Fruit fly (Drosophila melanogaster): ENCODE results near the gene Sb.

The Sb gene

DNA sequence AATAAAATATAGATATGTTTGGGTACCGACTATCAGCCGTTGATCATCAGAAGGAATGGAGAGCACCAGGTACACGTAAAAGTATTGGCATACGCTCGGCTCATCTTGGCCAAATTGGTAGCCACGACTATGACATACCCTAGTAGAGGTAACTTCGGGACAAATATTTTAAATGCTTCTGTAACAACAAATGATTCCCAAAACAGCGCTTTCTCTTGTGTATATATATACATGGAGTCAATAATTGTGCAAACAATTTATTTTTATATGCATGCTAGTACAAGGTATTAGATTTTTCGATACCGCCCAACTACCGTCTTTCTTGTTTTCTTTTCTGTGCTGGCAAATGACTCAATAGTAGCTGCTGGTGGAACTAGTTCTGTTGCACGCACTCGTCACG is 3.5 kb downstream of the Sb start (continued):
- TF ChIP-seq CG16779 (tag; optimal IDR thresholded peaks at IDR 0.05) (peak; percentile 52), svp (GFP tag) (no peak), CG34406 (GFP tag; optimal IDR thresholded peaks at IDR 0.05) (peak; percentile 14), CG3032 (tag; optimal IDR thresholded peaks at IDR 0.05) (peak; percentile 45), Hr4 (GFP tag; optimal IDR thresholded peaks at IDR 0.05) (peak; percentile 71), Sox14 (GFP tag; optimal IDR thresholded peaks at IDR 0.05) (peak; percentile 80), Gug (GFP tag; IDR thresholded peaks at IDR 0.05) (peak; percentile 80), Hr38 (GFP tag; optimal IDR thresholded peaks at IDR 0.05) (no peak), CG6276 (GFP tag; optimal IDR thresholded peaks at IDR 0.05) (peak; percentile 77), CG8632 (GFP tag; optimal IDR thresholded peaks at IDR 0.05) (peak; percentile 47)

DNA sequence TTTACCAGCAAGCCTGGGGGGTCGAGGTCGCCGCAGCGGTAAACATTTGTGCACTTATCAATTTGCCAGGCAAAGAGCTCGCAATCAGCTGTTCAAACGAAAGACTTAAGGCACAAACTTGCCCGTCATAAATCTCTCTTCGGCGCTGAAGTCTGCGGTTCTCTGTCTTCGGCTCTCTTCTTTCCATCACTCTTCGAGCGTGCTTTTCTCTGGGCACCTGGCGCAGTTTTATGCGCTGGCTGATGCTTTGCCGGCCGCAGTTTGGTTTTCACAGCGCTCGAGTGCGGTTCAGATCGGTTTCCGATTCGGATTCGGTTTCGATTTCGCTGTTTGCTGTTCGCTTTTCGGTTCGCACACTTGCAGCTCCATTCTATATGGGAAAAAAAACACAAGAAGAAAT is 12.5 kb downstream of the Sb start:
- TF ChIP-seq acj6 (GFP tag; optimal IDR thresholded peaks at IDR 0.05), result no peak
- peak; percentile 44 for TF ChIP-seq CG6854 (GFP tag; optimal IDR thresholded peaks at IDR 0.05)
- TF ChIP-seq cyc (GFP tag; optimal IDR thresholded peaks at IDR 0.05), result no peak
- no peak for TF ChIP-seq topi (GFP tag; optimal IDR thresholded peaks at IDR 0.05)
- no peak for TF ChIP-seq dsx (GFP tag; optimal IDR thresholded peaks at IDR 0.05; ENCODE audit: poor library complexity, severe bottlenecking)
- TF ChIP-seq esn (GFP tag; optimal IDR thresholded peaks at IDR 0.05), result no peak
- TF ChIP-seq Hr38 (GFP tag; optimal IDR thresholded peaks at IDR 0.05), result no peak
- no peak for TF ChIP-seq Gug (GFP tag; IDR thresholded peaks at IDR 0.05)
- TF ChIP-seq Eip75B (GFP tag; optimal IDR thresholded peaks at IDR 0.05), result no peak
- no peak for TF ChIP-seq CG1621 (tag; optimal IDR thresholded peaks at IDR 0.05)
- TF ChIP-seq fkh (GFP tag; optimal IDR thresholded peaks at IDR 0.05), result no peak
- no peak for TF ChIP-seq CG4318 (GFP tag; optimal IDR thresholded peaks at IDR 0.05)
- no peak for TF ChIP-seq CG10631 (GFP tag; optimal IDR thresholded peaks at IDR 0.05)
- TF ChIP-seq Ets96B (tag; optimal IDR thresholded peaks at IDR 0.05), result no peak
- no peak for TF ChIP-seq CG32006 (GFP tag; optimal IDR thresholded peaks at IDR 0.05)
- no peak for TF ChIP-seq CG6808 (GFP tag; optimal IDR thresholded peaks at IDR 0.05)
- no peak for TF ChIP-seq CG34406 (GFP tag; optimal IDR thresholded peaks at IDR 0.05)
- TF ChIP-seq eg (GFP tag; IDR thresholded peaks at IDR 0.05), result peak; percentile 41; the same call in 1 of the 3 replicates
- TF ChIP-seq Met (GFP tag; optimal IDR thresholded peaks at IDR 0.05), result peak; percentile 3
- TF ChIP-seq CG10669 (GFP tag; optimal IDR thresholded peaks at IDR 0.05), result no peak
- no peak for TF ChIP-seq CG11762 (GFP tag; optimal IDR thresholded peaks at IDR 0.05; ENCODE audit: insufficient read depth)
- no peak for TF ChIP-seq fd85E (GFP tag; optimal IDR thresholded peaks at IDR 0.05)
- no peak for TF ChIP-seq svp (GFP tag)
- no peak for TF ChIP-seq CG16779 (tag; optimal IDR thresholded peaks at IDR 0.05)
- no peak for TF ChIP-seq CG3919 (GFP tag; optimal IDR thresholded peaks at IDR 0.05)
- no peak for TF ChIP-seq CG6792 (GFP tag; optimal IDR thresholded peaks at IDR 0.05)
- peak; percentile 49; the same call in 1 of the 3 replicates for TF ChIP-seq CG6163 (GFP tag; IDR thresholded peaks at IDR 0.05)
- no peak for TF ChIP-seq Sox14 (GFP tag; optimal IDR thresholded peaks at IDR 0.05)
- no peak for TF ChIP-seq CG6276 (GFP tag; optimal IDR thresholded peaks at IDR 0.05)

DNA sequence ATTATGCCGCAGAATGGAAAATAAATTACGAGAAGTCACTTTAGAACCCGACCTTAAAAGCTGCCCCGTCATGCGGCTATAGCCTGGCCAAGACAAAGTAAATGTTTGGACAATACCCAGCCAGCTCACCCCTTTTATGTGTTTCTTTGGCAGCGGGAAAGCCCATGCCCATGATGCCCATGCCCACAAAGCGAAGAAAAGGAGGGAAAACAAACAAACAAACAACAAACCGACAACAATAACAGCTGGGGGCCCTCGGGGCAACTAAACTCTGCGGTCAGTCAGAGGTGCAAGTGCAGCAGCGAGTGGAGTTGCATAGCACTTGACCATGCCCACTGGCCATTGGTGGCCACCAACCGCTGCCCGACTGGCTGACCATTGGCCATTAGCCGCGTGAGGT is 19.7 kb downstream of the Sb start:
- peak; percentile 71 for TF ChIP-seq CG6808 (GFP tag; optimal IDR thresholded peaks at IDR 0.05)
- no peak for TF ChIP-seq Eip75B (GFP tag; optimal IDR thresholded peaks at IDR 0.05)
- TF ChIP-seq Smox (GFP tag; optimal IDR thresholded peaks at IDR 0.05), result no peak
- peak; percentile 9 for TF ChIP-seq dsx (GFP tag; optimal IDR thresholded peaks at IDR 0.05; ENCODE audit: poor library complexity, severe bottlenecking)
- no peak for TF ChIP-seq Hr39 (GFP tag; optimal IDR thresholded peaks at IDR 0.05)

DNA sequence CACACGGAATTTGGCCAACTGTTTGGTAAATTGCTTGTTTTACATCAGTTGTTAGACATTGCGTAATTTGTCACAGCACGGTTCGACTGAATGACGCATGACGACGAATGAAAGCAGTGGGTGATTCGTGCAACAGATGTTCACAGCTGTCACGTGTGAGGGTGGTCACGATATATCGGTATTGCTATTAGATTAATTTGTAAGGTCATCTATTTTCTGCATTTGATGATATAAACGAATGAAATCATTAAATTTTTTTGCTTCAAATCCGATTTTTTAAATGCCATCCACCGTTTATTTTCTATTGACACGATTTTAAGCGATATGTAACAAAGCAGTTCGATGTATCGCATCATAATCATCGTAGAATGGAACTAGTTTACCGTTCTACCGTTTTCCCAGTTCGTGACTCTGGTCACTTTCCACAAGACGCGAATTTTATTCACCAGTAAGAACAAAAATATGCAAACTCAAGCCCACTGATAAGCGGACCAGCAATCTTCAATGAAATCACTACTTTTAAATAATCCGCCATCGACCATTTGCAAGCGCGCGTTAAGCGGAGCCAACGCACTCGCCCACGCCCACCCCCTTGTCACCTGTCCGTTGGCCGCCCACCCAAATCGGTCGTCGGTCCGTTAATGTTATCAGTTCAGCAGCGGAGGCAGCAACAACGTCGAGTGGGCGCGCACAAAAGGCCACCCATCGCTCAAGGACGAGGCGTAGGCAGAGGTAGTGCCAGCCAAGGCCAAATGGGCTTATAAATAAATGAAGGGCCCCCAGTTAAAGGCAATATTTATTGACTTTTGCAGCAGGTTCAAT is 30.9 kb downstream of the Sb start, which contains the start of the genes Mic26-27 and CG5916:
Gene Mic26-27 (minus strand): TSS at position 224 of the 822 bp plus-strand sequence.
Gene CG5916 (plus strand): TSS at position 398 of the 822 bp plus-strand sequence.
- no peak for TF ChIP-seq CG11762 (GFP tag; optimal IDR thresholded peaks at IDR 0.05; ENCODE audit: insufficient read depth)
- TF ChIP-seq vri (GFP tag; optimal IDR thresholded peaks at IDR 0.05), result peak; percentile 100
- TF ChIP-seq salr (GFP tag; optimal IDR thresholded peaks at IDR 0.05), result peak; percentile 12 to 50
- TF ChIP-seq Eip93F (GFP tag; optimal IDR thresholded peaks at IDR 0.05), result no peak
- TF ChIP-seq Smox (GFP tag; optimal IDR thresholded peaks at IDR 0.05), result peak; percentile 32
- TF ChIP-seq Ets21C (GFP tag; optimal IDR thresholded peaks at IDR 0.05), result peak; percentile 70
- peak; percentile 12 for TF ChIP-seq Sox102F (GFP tag; optimal IDR thresholded peaks at IDR 0.05)
- TF ChIP-seq fd85E (GFP tag; optimal IDR thresholded peaks at IDR 0.05), result peak; percentile 46
- TF ChIP-seq CG15336 (GFP tag; IDR thresholded peaks at IDR 0.05), result no peak
- TF ChIP-seq CG1621 (tag; optimal IDR thresholded peaks at IDR 0.05), result no peak
- peak; percentile 70 for TF ChIP-seq lz (GFP tag; optimal IDR thresholded peaks at IDR 0.05)
- TF ChIP-seq achi (GFP tag; optimal IDR thresholded peaks at IDR 0.05), result peak; percentile 53
- peak; percentile 50 for TF ChIP-seq CG11294 (GFP tag; IDR thresholded peaks at IDR 0.05)
- TF ChIP-seq Sox15 (GFP tag; optimal IDR thresholded peaks at IDR 0.05), result peak; percentile 28
- no peak for TF ChIP-seq ss (GFP tag; optimal IDR thresholded peaks at IDR 0.05)
- no peak for TF ChIP-seq CG10669 (GFP tag; optimal IDR thresholded peaks at IDR 0.05)

Data from whole organism, prepupa.